Fruit fly (Drosophila melanogaster): Measurements from ENCODE around the gene CG15525.
A peak's percentile ranks its signal among the peaks of the same experiment; 100 is the strongest.

Gene CG15525

dm6 chr3R:30004648-30005047 is 7.2 kb upstream of the CG15525 start, which contains the start of the genes Nlp and Nph (continued):
- TF ChIP-seq CG13624 (GFP tag; optimal IDR thresholded peaks at IDR 0.05), result peak; percentile 28
- no peak for TF ChIP-seq nau (GFP tag; optimal IDR thresholded peaks at IDR 0.05)
- no peak for TF ChIP-seq tap (tag; optimal IDR thresholded peaks at IDR 0.05)
- peak; percentile 15 for TF ChIP-seq CoRest (tag; optimal IDR thresholded peaks at IDR 0.05)
- no peak for TF ChIP-seq grn (GFP tag; optimal IDR thresholded peaks at IDR 0.05)
- TF ChIP-seq tin (GFP tag; optimal IDR thresholded peaks at IDR 0.05), result peak; percentile 43
- TF ChIP-seq amos (GFP tag; IDR thresholded peaks at IDR 0.05; ENCODE audit: partially characterized antibody), result peak; percentile 76
- TF ChIP-seq CG10565 (GFP tag; optimal IDR thresholded peaks at IDR 0.05), result no peak
- TF ChIP-seq Scr (GFP tag; IDR thresholded peaks at IDR 0.05; ENCODE audit: partially characterized antibody), result peak; percentile 90
- peak; percentile 63 for TF ChIP-seq CG10267 (tag; optimal IDR thresholded peaks at IDR 0.05)
- TF ChIP-seq Nf-YB (GFP tag; optimal IDR thresholded peaks at IDR 0.05), result peak; percentile 12
- TF ChIP-seq CG7786 (GFP tag; optimal IDR thresholded peaks at IDR 0.05), result peak; percentile 7
- TF ChIP-seq phol (tag; optimal IDR thresholded peaks at IDR 0.05), result peak; percentile 92
- peak; percentile 67 for TF ChIP-seq nmo (GFP tag; optimal IDR thresholded peaks at IDR 0.05)
- peak; percentile 95 for TF ChIP-seq CG13287 (GFP tag; IDR thresholded peaks at IDR 0.05; ENCODE audit: partially characterized antibody)
- peak; percentile 71 for TF ChIP-seq Dref (GFP tag; IDR thresholded peaks at IDR 0.05)
- TF ChIP-seq CG7839 (tag; optimal IDR thresholded peaks at IDR 0.05), result no peak
- TF ChIP-seq CG3281 (GFP tag; optimal IDR thresholded peaks at IDR 0.05), result peak; percentile 39
- peak; percentile 40 for TF ChIP-seq CHES-1-like (GFP tag; optimal IDR thresholded peaks at IDR 0.05)
- TF ChIP-seq Dp (GFP tag; optimal IDR thresholded peaks at IDR 0.05), result peak; percentile 34
- TF ChIP-seq Sry-δ (GFP tag; optimal IDR thresholded peaks at IDR 0.05), result peak; percentile 81
- TF ChIP-seq NfI (GFP tag; optimal IDR thresholded peaks at IDR 0.05), result no peak
- peak; percentile 6 for TF ChIP-seq Chrac-16 (GFP tag; optimal IDR thresholded peaks at IDR 0.05)
- TF ChIP-seq BEAF-32 (GFP tag; optimal IDR thresholded peaks at IDR 0.05), result peak; percentile 86
- TF ChIP-seq tna (GFP tag; IDR thresholded peaks at IDR 0.05; ENCODE audit: partially characterized antibody), result peak; percentile 61
- TF ChIP-seq unc-4 (GFP tag; IDR thresholded peaks at IDR 0.05; ENCODE audit: partially characterized antibody), result peak; percentile 90
- peak; percentile 86 for TF ChIP-seq CG16813 (GFP tag; IDR thresholded peaks at IDR 0.05; ENCODE audit: partially characterized antibody)
- TF ChIP-seq CG18476 (GFP tag; optimal IDR thresholded peaks at IDR 0.05), result peak; percentile 32
- TF ChIP-seq lmd (GFP tag; IDR thresholded peaks at IDR 0.05), result no peak
- TF ChIP-seq Sox102F (GFP tag; optimal IDR thresholded peaks at IDR 0.05), result no peak
- peak; percentile 5 for TF ChIP-seq CG15601 (tag; optimal IDR thresholded peaks at IDR 0.05)
- 0 out of 3 replicates have a peak, but pooled peaks have one; percentile 3 for TF ChIP-seq zfh1 (GFP tag; IDR thresholded peaks at IDR 0.05)
- TF ChIP-seq D19A (tag; optimal IDR thresholded peaks at IDR 0.05), result no peak
- TF ChIP-seq CG14860 (GFP tag; IDR thresholded peaks at IDR 0.05; ENCODE audit: partially characterized antibody), result peak; percentile 81
- TF ChIP-seq bab2 (GFP tag; optimal IDR thresholded peaks at IDR 0.05), result peak; percentile 16
- peak; percentile 90 for TF ChIP-seq stwl (tag; optimal IDR thresholded peaks at IDR 0.05)
- no peak for TF ChIP-seq CG13894 (tag; optimal IDR thresholded peaks at IDR 0.05)
- TF ChIP-seq Stat92E (GFP tag; optimal IDR thresholded peaks at IDR 0.05), result no peak
- TF ChIP-seq CG12391 (tag; optimal IDR thresholded peaks at IDR 0.05), result peak; percentile 42
- TF ChIP-seq exex (tag; optimal IDR thresholded peaks at IDR 0.05), result no peak
- peak; percentile 92 for TF ChIP-seq CG34224 (GFP tag; IDR thresholded peaks at IDR 0.05; ENCODE audit: partially characterized antibody)
- TF ChIP-seq sug (tag; optimal IDR thresholded peaks at IDR 0.05), result peak; percentile 48
- peak; percentile 16 for TF ChIP-seq unpg (GFP tag; optimal IDR thresholded peaks at IDR 0.05)
- TF ChIP-seq Mes4 (GFP tag; optimal IDR thresholded peaks at IDR 0.05), result no peak
- no peak for TF ChIP-seq CG8944 (GFP tag; optimal IDR thresholded peaks at IDR 0.05)
- peak; percentile 69 for TF ChIP-seq HmgZ (tag; optimal IDR thresholded peaks at IDR 0.05)
- peak; percentile 35 for TF ChIP-seq Xbp1 (GFP tag; optimal IDR thresholded peaks at IDR 0.05)
- no peak for TF ChIP-seq vvl (GFP tag; IDR thresholded peaks at IDR 0.05)
- peak; percentile 84 for TF ChIP-seq Sin3A (optimal IDR thresholded peaks at IDR 0.05)
